Worm (Caenorhabditis elegans): ENCODE measurements around the gene C32D5.10.

DNA sequence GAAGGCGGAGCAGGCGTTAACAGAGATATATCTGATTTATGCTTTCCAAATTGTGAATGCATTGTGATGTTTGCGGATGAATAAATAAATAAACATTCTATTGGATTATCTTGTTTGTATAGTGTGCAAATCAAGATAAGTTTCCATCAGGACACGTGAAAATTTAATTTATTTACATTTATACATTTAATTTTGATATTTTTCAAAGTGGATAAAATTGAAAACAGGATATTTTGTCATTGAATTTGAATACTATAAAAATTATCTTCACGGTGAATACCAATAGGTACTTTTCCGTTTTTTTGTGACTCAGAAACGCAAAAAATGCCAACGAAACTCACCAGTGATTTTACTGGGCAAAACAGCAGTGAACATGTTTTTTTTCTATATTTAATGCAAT, 39.4 kb upstream of the C32D5.10 start, which contains the start of gene F58F12.3:
- TF ChIP-seq unc-55 (GFP tag; optimal IDR thresholded peaks at IDR 0.05) (no peak), sox-2 (GFP tag; IDR thresholded peaks at IDR 0.05) (no peak), zip-5 (tag; optimal IDR thresholded peaks at IDR 0.05) (no peak), ceh-31 (tag; optimal IDR thresholded peaks at IDR 0.05) (no peak), unc-86 (tag; optimal IDR thresholded peaks at IDR 0.05) (no peak), pat-9 (tag; optimal IDR thresholded peaks at IDR 0.05) (no peak), pag-3 (tag; optimal IDR thresholded peaks at IDR 0.05; ENCODE audit: borderline replicate concordance) (no peak), ceh-19 (GFP tag; optimal IDR thresholded peaks at IDR 0.05) (no peak), ceh-9 (tag; optimal IDR thresholded peaks at IDR 0.05) (no peak), ceh-6 (GFP tag; optimal IDR thresholded peaks at IDR 0.05) (no peak), sox-4 (tag; optimal IDR thresholded peaks at IDR 0.05) (no peak), rnt-1 (tag; optimal IDR thresholded peaks at IDR 0.05) (no peak)

Measured in whole organism, late embryonic.